Worm (Caenorhabditis elegans): Measurements from ENCODE around the gene srz-70.

srz-70 gene

ce11 chrIV:3467128-3467527, 11.7 kb downstream of the srz-70 start, which contains the start of gene F58E2.3:
F58E2.3 (plus strand) TSS chrIV:3467428.
- TF ChIP-seq ceh-6 (GFP tag; optimal IDR thresholded peaks at IDR 0.05) (no peak), hlh-13 (GFP tag; optimal IDR thresholded peaks at IDR 0.05) (no peak), ceh-45 (GFP tag; IDR thresholded peaks at IDR 0.05) (no peak), pha-4 (tag; optimal IDR thresholded peaks at IDR 0.05) (no peak), hlh-15 (tag; optimal IDR thresholded peaks at IDR 0.05) (no peak), sox-4 (tag; optimal IDR thresholded peaks at IDR 0.05) (no peak), pax-1 (tag; optimal IDR thresholded peaks at IDR 0.05) (no peak), fkh-6 (tag; optimal IDR thresholded peaks at IDR 0.05) (no peak), nfya-1 (tag; optimal IDR thresholded peaks at IDR 0.05) (no peak), ceh-9 (tag; optimal IDR thresholded peaks at IDR 0.05) (no peak), dve-1 (tag; optimal IDR thresholded peaks at IDR 0.05) (no peak), mec-3 (tag; optimal IDR thresholded peaks at IDR 0.05; ENCODE audit: borderline replicate concordance) (no peak), F13H6.1 (tag; optimal IDR thresholded peaks at IDR 0.05) (no peak), K02D7.2 (tag; optimal IDR thresholded peaks at IDR 0.05) (no peak), ceh-30 (tag; optimal IDR thresholded peaks at IDR 0.05) (no peak), odd-2 (tag; optimal IDR thresholded peaks at IDR 0.05) (no peak), sdc-2 (tag; optimal IDR thresholded peaks at IDR 0.05) (no peak), dmd-4 (tag; optimal IDR thresholded peaks at IDR 0.05; ENCODE audit: borderline replicate concordance) (no peak), ceh-19 (GFP tag; optimal IDR thresholded peaks at IDR 0.05) (no peak), ceh-14 (tag; optimal IDR thresholded peaks at IDR 0.05) (no peak)

ce11 chrIV:3463254-3463653, 15.6 kb downstream of the srz-70 start, which contains the start of gene F58E2.4:
F58E2.4 (plus strand) TSS chrIV:3463387.
- TF ChIP-seq hlh-30 (tag; optimal IDR thresholded peaks at IDR 0.05; ENCODE audit: insufficient read depth), result no peak

ce11 chrIV:3455437-3455836, 23.4 kb downstream of the srz-70 start:
- peak; percentile 100 for TF ChIP-seq dve-1 (tag; optimal IDR thresholded peaks at IDR 0.05)

- TF ChIP-seq pros-1 (tag; optimal IDR thresholded peaks at IDR 0.05) (no peak), ref-2 (tag; optimal IDR thresholded peaks at IDR 0.05) (no peak), nhr-232 (tag; optimal IDR thresholded peaks at IDR 0.05) (no peak), ceh-6 (GFP tag; optimal IDR thresholded peaks at IDR 0.05) (no peak), pax-1 (tag; optimal IDR thresholded peaks at IDR 0.05) (no peak), hlh-15 (tag; optimal IDR thresholded peaks at IDR 0.05) (no peak), ets-4 (tag; optimal IDR thresholded peaks at IDR 0.05) (no peak), dve-1 (tag; optimal IDR thresholded peaks at IDR 0.05) (no peak), madf-2 (tag; optimal IDR thresholded peaks at IDR 0.05) (no peak), K09A11.1 (tag; optimal IDR thresholded peaks at IDR 0.05; ENCODE audit: insufficient read depth) (no peak), C08G9.2 (tag; optimal IDR thresholded peaks at IDR 0.05) (no peak), che-1 (tag; optimal IDR thresholded peaks at IDR 0.05) (no peak), ahr-1 (tag; optimal IDR thresholded peaks at IDR 0.05) (no peak), nhr-11 (tag; optimal IDR thresholded peaks at IDR 0.05) (no peak), pag-3 (tag; optimal IDR thresholded peaks at IDR 0.05; ENCODE audit: borderline replicate concordance) (no peak), K02D7.2 (tag; optimal IDR thresholded peaks at IDR 0.05) (no peak)
These were observed 25.5 kb downstream of the srz-70 start, which contains the start of gene srz-23 for ce11 chrIV:3453346-3453745. srz-23 (plus strand) TSS chrIV:3453608.

- TF ChIP-seq tbx-2 (tag; optimal IDR thresholded peaks at IDR 0.05), result no peak
- TF ChIP-seq ceh-19 (GFP tag; optimal IDR thresholded peaks at IDR 0.05), result no peak
- no peak for TF ChIP-seq pros-1 (tag; optimal IDR thresholded peaks at IDR 0.05)
- no peak for TF ChIP-seq fkh-10 (GFP tag; optimal IDR thresholded peaks at IDR 0.05)
- TF ChIP-seq ceh-30 (tag; optimal IDR thresholded peaks at IDR 0.05), result no peak
- TF ChIP-seq ceh-48 (tag; optimal IDR thresholded peaks at IDR 0.05), result no peak
- no peak for TF ChIP-seq tbx-7 (tag; optimal IDR thresholded peaks at IDR 0.05)
- no peak for TF ChIP-seq hlh-6 (tag; optimal IDR thresholded peaks at IDR 0.05)
- no peak for TF ChIP-seq lim-6 (tag; optimal IDR thresholded peaks at IDR 0.05)
- TF ChIP-seq pax-1 (tag; optimal IDR thresholded peaks at IDR 0.05), result no peak
These were observed 26.3 kb downstream of the srz-70 start for ce11 chrIV:3452516-3452915.
